Worm (Caenorhabditis elegans) whole organism, young adult: ENCODE data around the gene dnj-11.

Experiments used
- B0019.2 ChIP-seq: fragments of 200-800 bp; sonication (Bioruptor generic); conservative IDR thresholded peaks from 2 replicates; pipeline ENCODE4 v1.3.6; 2022; ENCODE audit warnings: missing genetic modification reagents, missing genetic modification characterization, missing compliant biosample characterization
- D2030.7 ChIP-seq: fragments of 200-800 bp; sonication (Bioruptor generic); IDR thresholded peaks from 2 replicates; pipeline ENCODE4 v1.3.6; 2022; ENCODE audit warnings: missing genetic modification reagents, missing genetic modification characterization, missing compliant biosample characterization
- F10E7.11 ChIP-seq: sonication (generic microtip); optimal IDR thresholded peaks from 2 replicates; lab custom pipeline; 2017; ENCODE audit warnings: mild to moderate bottlenecking, missing genetic modification characterization, moderate library complexity, missing compliant biosample characterization
- F22D6.2 ChIP-seq: sonication (generic microtip); optimal IDR thresholded peaks from 2 replicates; lab custom pipeline; 2016; ENCODE audit warnings: mild to moderate bottlenecking, missing genetic modification characterization, missing compliant biosample characterization
- F39B2.1 ChIP-seq: fragments of 200-800 bp; sonication (Bioruptor generic); IDR thresholded peaks from 2 replicates; pipeline ENCODE4 v1.3.6; 2022; ENCODE audit warnings: missing genetic modification reagents, missing genetic modification characterization, missing compliant biosample characterization
- F57C9.4 ChIP-seq: sonication (generic microtip); optimal IDR thresholded peaks from 2 replicates; lab custom pipeline; 2017; ENCODE audit warnings: mild to moderate bottlenecking, missing genetic modification characterization, missing compliant biosample characterization
- K12H6.12 ChIP-seq: fragments of 200-800 bp; sonication (Bioruptor generic); optimal IDR thresholded peaks from 2 replicates; lab custom pipeline; 2018; ENCODE audit warnings: mild to moderate bottlenecking, missing genetic modification characterization, missing compliant biosample characterization
- Y95B8A.8 ChIP-seq: fragments of 200-800 bp; sonication (Bioruptor generic); IDR thresholded peaks from 2 replicates; pipeline ENCODE4 v1.3.6; 2022; ENCODE audit warnings: missing genetic modification reagents, missing genetic modification characterization, missing compliant biosample characterization
- ZK185.1 ChIP-seq: sonication (generic microtip); optimal IDR thresholded peaks from 2 replicates; lab custom pipeline; 2016; ENCODE audit warnings: mild to moderate bottlenecking, missing genetic modification characterization, missing compliant biosample characterization; ENCODE audit not compliant: poor library complexity, severe bottlenecking
- atf-7 ChIP-seq: sonication (generic microtip); optimal IDR thresholded peaks from 2 replicates; lab custom pipeline; 2017; ENCODE audit warnings: mild to moderate bottlenecking, missing genetic modification characterization, missing compliant biosample characterization
- bed-1 ChIP-seq: fragments of 200-800 bp; sonication (Bioruptor generic); IDR thresholded peaks from 2 replicates; pipeline ENCODE4 v1.3.6; 2022; ENCODE audit warnings: missing genetic modification reagents, missing genetic modification characterization, missing compliant biosample characterization
- bed-2 ChIP-seq: fragments of 200-800 bp; sonication (Bioruptor generic); IDR thresholded peaks from 2 replicates; pipeline ENCODE4 v1.3.6; 2022; ENCODE audit warnings: missing genetic modification reagents, missing genetic modification characterization, missing compliant biosample characterization
- ccch-3 ChIP-seq: fragments of 200-800 bp; sonication (Bioruptor generic); optimal IDR thresholded peaks from 2 replicates; lab custom pipeline; 2018; ENCODE audit warnings: mild to moderate bottlenecking, missing genetic modification characterization, missing compliant biosample characterization
- ceh-79 ChIP-seq: sonication (generic microtip); optimal IDR thresholded peaks from 2 replicates; lab custom pipeline; 2017; ENCODE audit warnings: mild to moderate bottlenecking, missing genetic modification characterization, missing compliant biosample characterization
- dpff-1 ChIP-seq: sonication (generic microtip); optimal IDR thresholded peaks from 2 replicates; lab custom pipeline; 2017; ENCODE audit warnings: mild to moderate bottlenecking, missing genetic modification characterization, missing compliant biosample characterization
- dpl-1 ChIP-seq: fragments of 150-350 bp; optimal IDR thresholded peaks from 2 replicates; lab custom pipeline; 2014; ENCODE audit warnings: missing biosample characterization, missing genetic modification reagents, missing genetic modification characterization
- egl-18 ChIP-seq: fragments of 200-800 bp; sonication (Bioruptor generic); IDR thresholded peaks from 2 replicates; pipeline ENCODE4 v1.3.6; 2022; ENCODE audit warnings: missing genetic modification reagents, missing genetic modification characterization, missing compliant biosample characterization
- ekl-4 ChIP-seq: fragments of 200-800 bp; sonication (Bioruptor generic); IDR thresholded peaks from 2 replicates; pipeline ENCODE4 v1.3.6; 2022; ENCODE audit warnings: missing genetic modification reagents, missing genetic modification characterization, missing compliant biosample characterization
- him-1 ChIP-seq: sonication (generic microtip); optimal IDR thresholded peaks from 2 replicates; lab custom pipeline; 2016; ENCODE audit warnings: missing genotype, missing genetic modification reagents, missing genetic modification characterization, missing compliant biosample characterization
- hlh-12 ChIP-seq: sonication (generic microtip); optimal IDR thresholded peaks from 2 replicates; lab custom pipeline; 2016; ENCODE audit warnings: missing genetic modification characterization, missing compliant biosample characterization
- hlh-26 ChIP-seq: fragments of 200-800 bp; sonication (Bioruptor generic); conservative IDR thresholded peaks from 2 replicates; pipeline ENCODE4 v1.3.6; 2022; ENCODE audit warnings: missing genetic modification reagents, missing genetic modification characterization, missing compliant biosample characterization
- madf-6 ChIP-seq: fragments of 200-800 bp; sonication (Bioruptor generic); IDR thresholded peaks from 2 replicates; pipeline ENCODE4 v1.3.6; 2022; ENCODE audit warnings: missing genetic modification reagents, missing genetic modification characterization, missing compliant biosample characterization
- madf-8 ChIP-seq: fragments of 200-800 bp; sonication (Bioruptor generic); conservative IDR thresholded peaks from 2 replicates; pipeline ENCODE4 v1.3.6; 2022; ENCODE audit warnings: missing genetic modification reagents, missing genetic modification characterization, missing compliant biosample characterization
- mcd-1 ChIP-seq: fragments of 200-800 bp; sonication (Bioruptor generic); IDR thresholded peaks from 2 replicates; pipeline ENCODE4 v1.3.6; 2022; ENCODE audit warnings: missing genetic modification reagents, missing genetic modification characterization, missing compliant biosample characterization
- mxl-1 ChIP-seq: sonication (generic microtip); optimal IDR thresholded peaks from 2 replicates; lab custom pipeline; 2016; ENCODE audit warnings: missing genetic modification characterization, missing compliant biosample characterization
- nfya-1 ChIP-seq: sonication (generic microtip); optimal IDR thresholded peaks from 2 replicates; lab custom pipeline; 2017; ENCODE audit warnings: antibody characterized with exemption, missing compliant biosample characterization, missing genetic modification characterization, borderline replicate concordance; ENCODE audit not compliant: insufficient read depth
- nhr-179 ChIP-seq: sonication (generic microtip); optimal IDR thresholded peaks from 2 replicates; lab custom pipeline; 2016; ENCODE audit warnings: mild to moderate bottlenecking, missing genetic modification characterization, missing compliant biosample characterization
- nhr-80 ChIP-seq: sonication (generic microtip); optimal IDR thresholded peaks from 2 replicates; lab custom pipeline; 2016; ENCODE audit warnings: missing genetic modification characterization, missing compliant biosample characterization
- pha-4 ChIP-seq: fragments of 150-350 bp; sonication (generic microtip); optimal IDR thresholded peaks from 2 replicates; lab custom pipeline; 2014; ENCODE audit warnings: missing biosample characterization, missing genetic modification reagents, missing genetic modification characterization
- rec-8 ChIP-seq, 2 experiments: sonication (generic microtip); optimal IDR thresholded peaks; 2 replicates each; lab custom pipeline; 2016; ENCODE audit warnings: mild to moderate bottlenecking in 2 of 2, missing genetic modification characterization in 2 of 2, missing genetic modification reagents in 2 of 2, missing genotype in 2 of 2, missing biosample characterization in 1 of 2, missing compliant biosample characterization in 1 of 2, moderate library complexity in 1 of 2
- rpc-1 ChIP-seq, 2 experiments: fragments of 150-350 bp in 1 of 2; sonication (generic microtip) in 1 of 2; optimal IDR thresholded peaks; 2 replicates each; lab custom pipeline; 2014 to 2018; ENCODE audit warnings: missing biosample characterization in 1 of 2, missing genetic modification characterization in 1 of 2, missing genetic modification reagents in 1 of 2, missing genotype in 1 of 2
- snpc-1.1 ChIP-seq: sonication (generic microtip); optimal IDR thresholded peaks from 2 replicates; lab custom pipeline; 2017; ENCODE audit warnings: missing genetic modification characterization, mild to moderate bottlenecking, missing compliant biosample characterization, antibody characterized with exemption, moderate library complexity, missing genotype, missing genetic modification reagents; ENCODE audit not compliant: insufficient read depth
- snpc-1.3 ChIP-seq: sonication (generic microtip); optimal IDR thresholded peaks from 2 replicates; lab custom pipeline; 2017; ENCODE audit warnings: missing genetic modification characterization, mild to moderate bottlenecking, missing compliant biosample characterization, antibody characterized with exemption, moderate library complexity, missing genotype, missing genetic modification reagents; ENCODE audit not compliant: insufficient read depth
- snpc-3.4 ChIP-seq: sonication (generic microtip); optimal IDR thresholded peaks from 2 replicates; lab custom pipeline; 2017; ENCODE audit warnings: missing genetic modification characterization, mild to moderate bottlenecking, missing compliant biosample characterization, antibody characterized with exemption, moderate library complexity, missing genotype, missing genetic modification reagents
- snpc-4 ChIP-seq, 5 experiments: fragments of 150-350 bp in 1 of 5; sonication (generic microtip) in 4 of 5; optimal IDR thresholded peaks; 2 replicates each; lab custom pipeline; 2014 to 2018; ENCODE audit warnings: missing genetic modification characterization in 5 of 5, missing biosample characterization in 3 of 5, antibody characterized with exemption in 2 of 5, mild to moderate bottlenecking in 2 of 5, missing compliant biosample characterization in 2 of 5, missing genotype in 2 of 5, moderate library complexity in 2 of 5, missing genetic modification reagents in 1 of 5
- somi-1 ChIP-seq: fragments of 200-800 bp; sonication (Bioruptor generic); optimal IDR thresholded peaks from 2 replicates; lab custom pipeline; 2018; ENCODE audit warnings: mild to moderate bottlenecking, missing genetic modification characterization, missing compliant biosample characterization
- sptf-2 ChIP-seq: fragments of 200-800 bp; sonication (Bioruptor generic); optimal IDR thresholded peaks from 2 replicates; lab custom pipeline; 2018; ENCODE audit warnings: mild to moderate bottlenecking, missing genetic modification characterization, missing compliant biosample characterization
- tbp1 ChIP-seq: fragments of 200-800 bp; sonication (Bioruptor generic); optimal IDR thresholded peaks from 2 replicates; lab custom pipeline; 2018; ENCODE audit warnings: mild to moderate bottlenecking, missing genetic modification characterization, missing compliant biosample characterization
- xnd-1 ChIP-seq: sonication (generic microtip); optimal IDR thresholded peaks from 2 replicates; lab custom pipeline; 2016; ENCODE audit warnings: missing genotype, missing genetic modification reagents, missing genetic modification characterization, missing compliant biosample characterization
- ztf-18 ChIP-seq: sonication (generic microtip); optimal IDR thresholded peaks from 2 replicates; lab custom pipeline; 2016; ENCODE audit warnings: missing genotype, mild to moderate bottlenecking, missing genetic modification characterization, missing compliant biosample characterization
- ztf-26 ChIP-seq: sonication (generic microtip); optimal IDR thresholded peaks from 2 replicates; lab custom pipeline; 2017; ENCODE audit warnings: missing genetic modification characterization, missing compliant biosample characterization

Gene dnj-11

ce11 chrIV:6555388-6556330 is 30.0 kb upstream of the dnj-11 start, which contains the start of gene paqr-1 (continued):
- no peak for TF ChIP-seq snpc-3.4
- TF ChIP-seq, all 124 proteins: peak for 7

DNA sequence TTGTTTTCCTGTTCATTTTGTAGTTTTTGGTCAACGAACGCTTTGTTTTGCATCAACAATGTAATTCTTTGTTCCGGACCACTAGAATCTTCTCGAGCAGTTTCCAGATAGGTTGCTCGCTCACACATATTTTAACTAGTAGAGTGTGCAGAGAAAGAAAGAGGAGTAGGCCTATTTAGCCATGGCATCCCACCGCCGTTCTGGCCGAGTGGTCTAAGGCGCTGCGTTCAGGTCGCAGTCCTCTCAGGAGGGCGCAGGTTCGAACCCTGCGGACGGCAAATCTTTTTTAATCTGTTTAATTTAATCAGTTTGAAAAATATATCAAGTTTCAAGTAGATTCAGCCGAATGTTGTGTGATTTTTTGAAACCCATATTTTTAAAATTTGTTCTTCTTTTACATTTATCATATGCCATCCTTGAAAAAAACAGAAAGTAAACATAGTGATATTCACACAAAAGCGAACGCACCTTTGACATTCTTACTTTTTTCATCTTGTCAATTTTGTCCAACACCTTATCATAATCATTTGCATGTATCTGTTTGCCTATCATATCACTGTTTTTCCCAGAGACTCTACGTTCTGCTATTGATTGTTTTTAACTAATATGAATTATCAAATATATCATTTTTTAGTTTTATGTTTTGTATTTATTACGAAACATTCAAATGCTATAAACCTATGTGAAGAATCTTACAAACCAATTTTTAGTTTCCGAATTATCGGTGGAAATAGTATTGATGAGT is 28.9 kb upstream of the dnj-11 start, which contains the start of gene try-3:
Gene try-3, plus strand, starts transcription at position 532 of the 745 bp plus-strand sequence.
- TF ChIP-seq D2030.7 (GFP tag; lab: Robert Waterston, UW) (peak; percentile 67), F22D6.2 (tag; lab: Kevin White, UChicago) (no peak), ztf-26 (tag; lab: Kevin White, UChicago) (peak; percentile 42), ekl-4 (GFP tag; lab: Robert Waterston, UW) (peak; percentile 71), snpc-1.1 (tag; lab: Kevin White, UChicago) (peak; percentile 50), hlh-12 (tag; lab: Kevin White, UChicago) (no peak), madf-8 (GFP tag; lab: Robert Waterston, UW) (peak; percentile 42), xnd-1 (no peak), nhr-80 (peak; percentile 41), pha-4 (tag; lab: Kevin White, UChicago) (no peak), atf-7 (tag; lab: Kevin White, UChicago) (peak; percentile 55), somi-1 (GFP tag; lab: Kevin White, UChicago) (peak; percentile 15), snpc-4 (GFP tag; optimal IDR thresholded peaks at IDR 0.05; lab: Kevin White, UChicago) (peak; percentile 79), snpc-4 (tag; optimal IDR thresholded peaks at IDR 0.05; lab: Kevin White, UChicago) (peak; percentile 18 to 93 (median 89)), mcd-1 (GFP tag; lab: Robert Waterston, UW) (peak; percentile 82), mxl-1 (tag; lab: Kevin White, UChicago) (peak; percentile 54), K12H6.12 (tag; lab: Kevin White, UChicago) (peak; percentile 82), rpc-1 (optimal IDR thresholded peaks at IDR 0.05; lab: Kevin White, UChicago) (peak; percentile 74), rpc-1 (tag; optimal IDR thresholded peaks at IDR 0.05; lab: Kevin White, UChicago) (peak; percentile 89), bed-1 (GFP tag; lab: Robert Waterston, UW) (no peak), sptf-2 (GFP tag; lab: Kevin White, UChicago) (peak; percentile 61), ztf-18 (tag; lab: Kevin White, UChicago) (peak; percentile 66), rec-8 (tag; optimal IDR thresholded peaks at IDR 0.05; lab: Kevin White, UChicago) (peak; percentile 18 to 46), dpff-1 (tag; lab: Kevin White, UChicago) (peak; percentile 50), ccch-3 (no peak), egl-18 (GFP tag; lab: Robert Waterston, UW) (no peak), him-1 (tag; lab: Kevin White, UChicago) (peak; percentile 94), snpc-1.3 (tag; lab: Kevin White, UChicago) (peak; percentile 75), Y95B8A.8 (GFP tag; lab: Robert Waterston, UW) (peak; percentile 63; the same call in 1 of the 2 replicates), B0019.2 (GFP tag; lab: Robert Waterston, UW) (peak; percentile 50; the same call in 1 of the 2 replicates), ZK185.1 (tag; lab: Kevin White, UChicago) (peak; percentile 74), dpl-1 (GFP tag; lab: Kevin White, UChicago) (peak; percentile 15), bed-2 (GFP tag; lab: Robert Waterston, UW) (0 out of 2 replicates have a peak, but pooled peaks have one; percentile 55), nhr-179 (tag; lab: Kevin White, UChicago) (no peak), madf-6 (GFP tag; lab: Robert Waterston, UW) (peak; percentile 73), tbp1 (peak; percentile 98), nfya-1 (tag; lab: Kevin White, UChicago) (no peak), F57C9.4 (peak; percentile 42), F39B2.1 (GFP tag; lab: Robert Waterston, UW) (no peak), ceh-79 (tag; lab: Kevin White, UChicago) (peak; percentile 17), hlh-26 (GFP tag; lab: Robert Waterston, UW) (no peak), F10E7.11 (no peak)
